Worm (Caenorhabditis elegans): ENCODE measurements around the gene trpp-4.

ce11 chrV:9382538-9383328, 17.4 kb upstream of the trpp-4 start:
- TF ChIP-seq pha-4 (tag; optimal IDR thresholded peaks at IDR 0.05) (no peak), zim-3 (tag; optimal IDR thresholded peaks at IDR 0.05) (no peak), unc-130 (GFP tag; optimal IDR thresholded peaks at IDR 0.05) (peak; percentile 88)
